Worm (Caenorhabditis elegans): ENCODE data around the gene iars-1.

DNA sequence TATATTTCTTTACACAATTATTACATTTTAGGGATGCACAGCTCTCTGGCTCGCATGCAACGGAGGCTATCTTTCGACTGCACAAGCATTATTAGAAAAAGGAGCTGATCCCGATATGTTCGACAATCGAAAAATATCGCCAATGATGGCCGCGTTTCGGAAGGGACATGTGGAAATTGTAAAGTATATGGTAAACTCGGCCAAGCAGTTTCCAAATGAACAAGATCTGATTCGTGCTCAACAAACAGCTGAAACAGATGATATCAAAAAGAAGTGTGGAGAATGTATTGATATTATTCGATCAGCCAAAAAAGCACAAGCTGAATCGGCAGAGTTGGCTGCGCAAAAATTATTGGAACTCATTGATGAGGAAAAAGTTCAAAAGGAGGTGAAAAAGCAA lies 14.5 kb downstream of the iars-1 start:
- TF ChIP-seq nhr-76 (tag; optimal IDR thresholded peaks at IDR 0.05), result no peak
- no peak for TF ChIP-seq nhr-28 (tag; optimal IDR thresholded peaks at IDR 0.05)
- TF ChIP-seq nhr-12 (tag; optimal IDR thresholded peaks at IDR 0.05), result no peak
- no peak for TF ChIP-seq elt-3 (tag; optimal IDR thresholded peaks at IDR 0.05)

Measured in whole organism, mixed stage, embryonic.